Worm (Caenorhabditis elegans): ENCODE data around the gene zip-5.

Gene zip-5

ce11 chrV:13282958-13283357 lies 18.6 kb downstream of the zip-5 start:
- TF ChIP-seq T22C8.4 (GFP tag; IDR thresholded peaks at IDR 0.05) (no peak), klf-2 (GFP tag; conservative IDR thresholded peaks at IDR 0.05) (no peak), ztf-23 (GFP tag; IDR thresholded peaks at IDR 0.05) (no peak), cog-1 (tag; optimal IDR thresholded peaks at IDR 0.05) (no peak), tab-1 (GFP tag; IDR thresholded peaks at IDR 0.05) (no peak), ref-1 (GFP tag; conservative IDR thresholded peaks at IDR 0.05) (no peak), med-1 (GFP tag; optimal IDR thresholded peaks at IDR 0.05; ENCODE audit: insufficient read depth) (no peak), flt-1 (GFP tag; IDR thresholded peaks at IDR 0.05) (no peak), ztf-29 (GFP tag; IDR thresholded peaks at IDR 0.05) (no peak)

- TF ChIP-seq flt-1 (GFP tag; IDR thresholded peaks at IDR 0.05) = no peak
- no peak for TF ChIP-seq med-1 (GFP tag; optimal IDR thresholded peaks at IDR 0.05; ENCODE audit: insufficient read depth)
- no peak for TF ChIP-seq tab-1 (GFP tag; IDR thresholded peaks at IDR 0.05)
- no peak for TF ChIP-seq ztf-23 (GFP tag; IDR thresholded peaks at IDR 0.05)
- no peak for TF ChIP-seq ref-1 (GFP tag; conservative IDR thresholded peaks at IDR 0.05)
- TF ChIP-seq klf-2 (GFP tag; conservative IDR thresholded peaks at IDR 0.05) = no peak
- TF ChIP-seq cog-1 (tag; optimal IDR thresholded peaks at IDR 0.05) = no peak
- no peak for TF ChIP-seq T22C8.4 (GFP tag; IDR thresholded peaks at IDR 0.05)
- TF ChIP-seq ztf-29 (GFP tag; IDR thresholded peaks at IDR 0.05) = no peak
Observed at ce11 chrV:13285284-13285683, 20.9 kb downstream of the zip-5 start.

- TF ChIP-seq ztf-23 (GFP tag; IDR thresholded peaks at IDR 0.05) (no peak), T22C8.4 (GFP tag; IDR thresholded peaks at IDR 0.05) (no peak), flt-1 (GFP tag; IDR thresholded peaks at IDR 0.05) (no peak), med-1 (GFP tag; optimal IDR thresholded peaks at IDR 0.05; ENCODE audit: insufficient read depth) (no peak), klf-2 (GFP tag; conservative IDR thresholded peaks at IDR 0.05) (no peak), ztf-29 (GFP tag; IDR thresholded peaks at IDR 0.05) (no peak), ref-1 (GFP tag; conservative IDR thresholded peaks at IDR 0.05) (no peak), tab-1 (GFP tag; IDR thresholded peaks at IDR 0.05) (no peak), cog-1 (tag; optimal IDR thresholded peaks at IDR 0.05) (no peak)
Observed at ce11 chrV:13286525-13286924, 22.2 kb downstream of the zip-5 start.

DNA sequence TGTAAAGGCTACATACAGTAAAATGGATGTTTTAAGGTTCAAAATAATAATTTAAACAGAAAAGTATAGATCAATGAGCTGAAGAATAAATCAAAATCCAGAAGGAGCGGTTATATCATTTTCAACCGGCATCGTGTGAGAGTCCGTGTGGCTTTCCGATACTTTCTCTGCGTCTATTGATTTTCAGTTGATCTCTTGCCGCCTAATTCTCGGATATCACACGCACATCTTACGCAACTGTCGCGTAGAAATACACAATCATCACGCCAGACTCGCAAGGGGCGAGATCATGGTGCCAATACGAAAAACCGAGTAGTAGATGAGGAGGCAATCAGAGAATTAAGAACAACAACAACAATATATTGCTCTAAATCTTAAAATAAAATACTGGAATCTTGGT lies 24.5 kb downstream of the zip-5 start:
- TF ChIP-seq ref-1 (GFP tag; conservative IDR thresholded peaks at IDR 0.05) = no peak
- TF ChIP-seq ztf-23 (GFP tag; IDR thresholded peaks at IDR 0.05) = no peak
- TF ChIP-seq klf-2 (GFP tag; conservative IDR thresholded peaks at IDR 0.05) = no peak
- no peak for TF ChIP-seq flt-1 (GFP tag; IDR thresholded peaks at IDR 0.05)
- TF ChIP-seq ztf-29 (GFP tag; IDR thresholded peaks at IDR 0.05) = no peak
- TF ChIP-seq tab-1 (GFP tag; IDR thresholded peaks at IDR 0.05) = no peak
- TF ChIP-seq med-1 (GFP tag; optimal IDR thresholded peaks at IDR 0.05; ENCODE audit: insufficient read depth) = no peak
- TF ChIP-seq T22C8.4 (GFP tag; IDR thresholded peaks at IDR 0.05) = no peak
- TF ChIP-seq cog-1 (tag; optimal IDR thresholded peaks at IDR 0.05) = no peak

ce11 chrV:13294507-13294906 lies 30.2 kb downstream of the zip-5 start:
- TF ChIP-seq T22C8.4 (GFP tag; IDR thresholded peaks at IDR 0.05) (no peak), ztf-23 (GFP tag; IDR thresholded peaks at IDR 0.05) (no peak), flt-1 (GFP tag; IDR thresholded peaks at IDR 0.05) (no peak), ref-1 (GFP tag; conservative IDR thresholded peaks at IDR 0.05) (no peak), tab-1 (GFP tag; IDR thresholded peaks at IDR 0.05) (no peak), ztf-29 (GFP tag; IDR thresholded peaks at IDR 0.05) (no peak), cog-1 (tag; optimal IDR thresholded peaks at IDR 0.05) (no peak), klf-2 (GFP tag; conservative IDR thresholded peaks at IDR 0.05) (no peak), med-1 (GFP tag; optimal IDR thresholded peaks at IDR 0.05; ENCODE audit: insufficient read depth) (no peak)

DNA sequence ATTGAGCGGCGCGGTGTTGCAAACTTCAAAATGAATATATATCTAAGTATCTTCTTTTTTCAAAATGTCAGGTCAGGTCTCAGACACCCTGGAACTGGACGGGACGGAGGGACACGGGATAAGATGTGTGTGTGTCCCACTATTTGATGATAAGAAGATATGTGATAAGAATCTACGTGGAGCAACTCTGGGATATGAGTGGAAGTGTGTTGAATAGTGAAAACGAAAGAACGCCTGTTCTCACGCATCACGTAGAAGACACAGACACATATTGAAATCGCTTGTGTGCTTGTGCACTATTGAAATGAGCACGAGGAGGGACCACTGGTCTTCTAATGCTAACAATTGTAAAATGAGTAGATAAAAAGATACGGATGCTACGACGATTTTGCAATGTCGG lies 31.5 kb downstream of the zip-5 start, which contains the start of gene uig-1:
Gene uig-1 (minus strand): TSS at position 120 of the 400 bp plus-strand sequence.
- TF ChIP-seq klf-2 (GFP tag; conservative IDR thresholded peaks at IDR 0.05) (no peak), med-1 (GFP tag; optimal IDR thresholded peaks at IDR 0.05; ENCODE audit: insufficient read depth) (no peak), ref-1 (GFP tag; conservative IDR thresholded peaks at IDR 0.05) (no peak), ztf-23 (GFP tag; IDR thresholded peaks at IDR 0.05) (no peak)

ce11 chrV:13297220-13297619 lies 32.9 kb downstream of the zip-5 start, which contains the start of gene C26E1.1:
Gene C26E1.1 (plus strand): TSS chrV:13297520.
- TF ChIP-seq flt-1 (GFP tag; IDR thresholded peaks at IDR 0.05) (no peak), cog-1 (tag; optimal IDR thresholded peaks at IDR 0.05) (no peak), med-1 (GFP tag; optimal IDR thresholded peaks at IDR 0.05; ENCODE audit: insufficient read depth) (no peak), T22C8.4 (GFP tag; IDR thresholded peaks at IDR 0.05) (no peak), ztf-23 (GFP tag; IDR thresholded peaks at IDR 0.05) (no peak), klf-2 (GFP tag; conservative IDR thresholded peaks at IDR 0.05) (no peak), tab-1 (GFP tag; IDR thresholded peaks at IDR 0.05) (no peak), ref-1 (GFP tag; conservative IDR thresholded peaks at IDR 0.05) (no peak), ztf-29 (GFP tag; IDR thresholded peaks at IDR 0.05) (no peak)

DNA sequence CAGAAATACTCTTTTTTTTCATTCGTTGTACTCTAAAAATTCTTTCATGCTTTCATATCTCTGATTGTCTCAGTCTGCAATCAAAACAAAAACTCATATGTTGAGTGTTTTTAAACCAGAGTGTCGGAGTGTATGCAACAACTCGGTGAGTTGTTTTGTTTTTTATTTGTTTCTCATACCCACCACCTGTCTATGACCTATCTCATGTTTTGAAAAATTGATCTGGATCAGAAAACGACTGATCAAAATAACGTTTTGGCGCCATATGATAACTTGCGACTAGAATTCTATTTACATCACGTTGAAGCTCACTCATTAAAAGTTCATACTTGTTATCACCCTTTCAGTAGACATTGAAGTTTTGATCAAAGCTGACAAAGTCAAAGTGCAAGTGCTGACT lies 34.4 kb downstream of the zip-5 start:
- no peak for TF ChIP-seq ref-1 (GFP tag; conservative IDR thresholded peaks at IDR 0.05)
- no peak for TF ChIP-seq ztf-23 (GFP tag; IDR thresholded peaks at IDR 0.05)
- TF ChIP-seq ztf-29 (GFP tag; IDR thresholded peaks at IDR 0.05) = no peak
- TF ChIP-seq flt-1 (GFP tag; IDR thresholded peaks at IDR 0.05) = no peak
- no peak for TF ChIP-seq klf-2 (GFP tag; conservative IDR thresholded peaks at IDR 0.05)
- no peak for TF ChIP-seq tab-1 (GFP tag; IDR thresholded peaks at IDR 0.05)
- no peak for TF ChIP-seq med-1 (GFP tag; optimal IDR thresholded peaks at IDR 0.05; ENCODE audit: insufficient read depth)
- TF ChIP-seq cog-1 (tag; optimal IDR thresholded peaks at IDR 0.05) = no peak
- TF ChIP-seq T22C8.4 (GFP tag; IDR thresholded peaks at IDR 0.05) = no peak

DNA sequence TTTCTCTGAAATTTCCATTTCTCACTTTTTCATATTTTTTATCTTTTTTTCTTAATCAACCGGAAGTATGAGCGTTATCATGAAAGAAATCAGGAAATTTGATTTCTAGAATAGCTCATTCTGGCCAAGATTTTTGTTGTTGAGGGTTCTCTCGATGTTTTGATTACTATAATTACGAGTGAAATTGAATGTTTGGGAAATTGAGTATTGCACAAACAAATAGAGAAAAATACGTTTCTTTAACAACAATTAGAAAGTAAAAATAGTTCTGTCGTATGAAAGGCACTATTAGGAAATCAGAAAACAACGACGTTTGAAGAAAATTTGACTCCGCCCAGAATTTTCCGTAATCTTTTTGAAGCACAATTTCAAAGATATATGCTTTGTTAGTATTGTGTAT lies 35.1 kb downstream of the zip-5 start:
- TF ChIP-seq T22C8.4 (GFP tag; IDR thresholded peaks at IDR 0.05) (no peak), klf-2 (GFP tag; conservative IDR thresholded peaks at IDR 0.05) (no peak), flt-1 (GFP tag; IDR thresholded peaks at IDR 0.05) (no peak), cog-1 (tag; optimal IDR thresholded peaks at IDR 0.05) (no peak), ztf-29 (GFP tag; IDR thresholded peaks at IDR 0.05) (no peak), ztf-23 (GFP tag; IDR thresholded peaks at IDR 0.05) (no peak), ref-1 (GFP tag; conservative IDR thresholded peaks at IDR 0.05) (no peak), tab-1 (GFP tag; IDR thresholded peaks at IDR 0.05) (no peak), med-1 (GFP tag; optimal IDR thresholded peaks at IDR 0.05; ENCODE audit: insufficient read depth) (no peak)

DNA sequence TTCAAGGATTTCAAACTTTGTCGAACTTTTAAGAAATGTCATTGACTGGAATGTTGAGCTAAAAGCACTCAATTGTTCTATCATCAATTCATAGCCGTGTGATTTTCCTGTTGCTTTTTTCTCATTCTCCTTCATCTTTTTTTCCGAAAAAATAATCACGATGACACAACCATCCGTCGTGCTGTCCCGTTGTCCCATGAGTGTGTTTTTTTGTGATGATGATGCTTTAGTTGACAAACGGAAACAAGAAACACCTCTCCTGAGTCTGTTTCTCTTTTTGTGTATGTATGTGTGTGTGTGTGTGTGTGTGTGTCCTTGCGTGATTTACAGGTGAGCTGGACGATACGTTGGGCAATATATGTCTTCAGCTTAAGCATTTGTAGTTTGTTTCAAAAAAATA lies 36.1 kb downstream of the zip-5 start:
- TF ChIP-seq ztf-23 (GFP tag; IDR thresholded peaks at IDR 0.05) (no peak), ztf-29 (GFP tag; IDR thresholded peaks at IDR 0.05) (no peak), med-1 (GFP tag; optimal IDR thresholded peaks at IDR 0.05; ENCODE audit: insufficient read depth) (no peak), ref-1 (GFP tag; conservative IDR thresholded peaks at IDR 0.05) (no peak), klf-2 (GFP tag; conservative IDR thresholded peaks at IDR 0.05) (no peak), flt-1 (GFP tag; IDR thresholded peaks at IDR 0.05) (no peak), tab-1 (GFP tag; IDR thresholded peaks at IDR 0.05) (no peak), cog-1 (tag; optimal IDR thresholded peaks at IDR 0.05) (no peak), T22C8.4 (GFP tag; IDR thresholded peaks at IDR 0.05) (no peak)

Measured in whole organism, midembryonic.